Fruit fly (Drosophila melanogaster): ENCODE results near the gene Sema5c.

Sema5c gene

dm6 chr3L:12127294-12128029, 45.8 kb upstream of the Sema5c start, which contains the start of the genes Ir68b and CG34241:
Gene Ir68b, minus strand, starts transcription at chr3L:12127394.
Gene CG34241, plus strand, starts transcription at chr3L:12127979.
- no peak for TF ChIP-seq br (GFP tag; optimal IDR thresholded peaks at IDR 0.05)
- no peak for TF ChIP-seq sv (GFP tag; optimal IDR thresholded peaks at IDR 0.05)

- TF ChIP-seq CG32264 (GFP tag; optimal IDR thresholded peaks at IDR 0.05) (peak; percentile 89), Myc (optimal IDR thresholded peaks at IDR 0.05) (peak; percentile 18), N (GFP tag; optimal IDR thresholded peaks at IDR 0.05) (no peak), foxo (GFP tag; optimal IDR thresholded peaks at IDR 0.05) (peak; percentile 25 to 86), Dif (GFP tag; optimal IDR thresholded peaks at IDR 0.05; ENCODE audit: partially characterized antibody) (no peak), psq (GFP tag; optimal IDR thresholded peaks at IDR 0.05) (peak; percentile 72), jim (GFP tag; optimal IDR thresholded peaks at IDR 0.05) (no peak), dmrt93B (GFP tag; optimal IDR thresholded peaks at IDR 0.05) (peak; percentile 93), Rel (GFP tag; optimal IDR thresholded peaks at IDR 0.05) (no peak), Rel (tag; optimal IDR thresholded peaks at IDR 0.05) (peak; percentile 77), fru (GFP tag; optimal IDR thresholded peaks at IDR 0.05) (peak; percentile 86), GATAd (GFP tag; optimal IDR thresholded peaks at IDR 0.05) (no peak), OdsH (GFP tag; optimal IDR thresholded peaks at IDR 0.05) (peak; percentile 90), Dfd (GFP tag; optimal IDR thresholded peaks at IDR 0.05) (no peak), usp (GFP tag; optimal IDR thresholded peaks at IDR 0.05) (no peak), Abd-B (GFP tag; optimal IDR thresholded peaks at IDR 0.05) (no peak), Mio (GFP tag; optimal IDR thresholded peaks at IDR 0.05) (peak; percentile 80), woc (GFP tag; optimal IDR thresholded peaks at IDR 0.05) (peak; percentile 32), pan (optimal IDR thresholded peaks at IDR 0.05) (no peak), br (GFP tag; optimal IDR thresholded peaks at IDR 0.05) (peak; percentile 93), HLH106 (tag; optimal IDR thresholded peaks at IDR 0.05) (peak; percentile 86), Sp1 (GFP tag; optimal IDR thresholded peaks at IDR 0.05) (peak; percentile 92), sv (GFP tag; optimal IDR thresholded peaks at IDR 0.05) (peak; percentile 79), Hnf4 (GFP tag; optimal IDR thresholded peaks at IDR 0.05) (peak; percentile 85), ey (GFP tag; optimal IDR thresholded peaks at IDR 0.05) (peak; percentile 67), Hr83 (GFP tag; optimal IDR thresholded peaks at IDR 0.05; ENCODE audit: poor library complexity, severe bottlenecking) (peak; percentile 99), brk (GFP tag; optimal IDR thresholded peaks at IDR 0.05) (peak; percentile 84), CrebA (GFP tag; optimal IDR thresholded peaks at IDR 0.05; ENCODE audit: borderline replicate concordance) (no peak), lola (GFP tag; optimal IDR thresholded peaks at IDR 0.05) (no peak), Jra (GFP tag; optimal IDR thresholded peaks at IDR 0.05) (peak; percentile 68), CG9705 (GFP tag; optimal IDR thresholded peaks at IDR 0.05) (peak; percentile 95), sage (GFP tag; optimal IDR thresholded peaks at IDR 0.05) (peak; percentile 84), Hr78 (GFP tag; optimal IDR thresholded peaks at IDR 0.05) (no peak), rgr (GFP tag; optimal IDR thresholded peaks at IDR 0.05) (peak; percentile 97), h (GFP tag; optimal IDR thresholded peaks at IDR 0.05) (peak; percentile 92), Vsx2 (GFP tag; optimal IDR thresholded peaks at IDR 0.05; ENCODE audit: partially characterized antibody) (no peak), dl (GFP tag; optimal IDR thresholded peaks at IDR 0.05; ENCODE audit: insufficient read depth in 1 of 2, partially characterized antibody in 2 of 2) (no peak), dsf (GFP tag; optimal IDR thresholded peaks at IDR 0.05; ENCODE audit: borderline replicate concordance) (peak; percentile 6), tai (GFP tag; optimal IDR thresholded peaks at IDR 0.05) (no peak)
Observed at dm6 chr3L:12124975-12125374, 43.3 kb upstream of the Sema5c start, which contains the start of gene yps. Gene yps, minus strand, starts transcription at chr3L:12125150.
